Fruit fly (Drosophila melanogaster) whole organism, embryonic: Measurements from ENCODE around the gene mag.

ENCODE experiments used
- ATbp ChIP-seq: fragments of 200-800 bp; sonication (Bioruptor generic); optimal IDR thresholded peaks from 2 replicates; lab custom pipeline; 2017; ENCODE audit warnings: missing biosample characterization, mild to moderate bottlenecking, missing genetic modification characterization, missing genetic modification reagents
- Awh ChIP-seq: fragments of 200-800 bp; sonication (Bioruptor generic); IDR thresholded peaks from 2 replicates; pipeline ENCODE4, ENCODE4 v1.3.6; 2022; ENCODE audit warnings: missing biosample characterization, missing genetic modification characterization
- CG10959 ChIP-seq: fragments of 200-800 bp; sonication (Bioruptor generic); IDR thresholded peaks from 2 replicates; pipeline ENCODE4 v1.3.6; 2022; ENCODE audit warnings: missing biosample characterization, missing genetic modification characterization
- CG10979 ChIP-seq: fragments of 200-800 bp; sonication (Bioruptor generic); optimal IDR thresholded peaks from 2 replicates; lab custom pipeline; 2018; ENCODE audit warnings: missing biosample characterization, mild to moderate bottlenecking, missing genetic modification characterization, moderate library complexity
- CG11695 ChIP-seq: fragments of 200-800 bp; sonication (Bioruptor generic); IDR thresholded peaks from 3 replicates; pipeline ENCODE4 v1.3.6; 2022; ENCODE audit warnings: missing biosample characterization, missing genetic modification characterization
- CG13123 ChIP-seq: fragments of 200-800 bp; sonication (Bioruptor generic); optimal IDR thresholded peaks from 2 replicates; lab custom pipeline; 2016; ENCODE audit warnings: missing biosample characterization, missing genetic modification characterization
- CG13287 ChIP-seq: fragments of 200-800 bp; sonication (Bioruptor generic); IDR thresholded peaks from 2 replicates; pipeline ENCODE4 v1.3.6; 2022; ENCODE audit warnings: missing biosample characterization, missing genetic modification characterization; ENCODE audit not compliant: partially characterized antibody
- CG13424 ChIP-seq: fragments of 200-800 bp; sonication (Bioruptor generic); optimal IDR thresholded peaks from 2 replicates; lab custom pipeline; 2019; ENCODE audit warnings: missing biosample characterization, mild to moderate bottlenecking, missing genetic modification characterization, moderate library complexity
- CG15011 ChIP-seq: fragments of 200-800 bp; sonication (Bioruptor generic); optimal IDR thresholded peaks from 3 replicates; lab custom pipeline; 2018; ENCODE audit warnings: missing biosample characterization, mild to moderate bottlenecking, missing genetic modification characterization
- CG1603 ChIP-seq: fragments of 200-800 bp; sonication (Bioruptor generic); optimal IDR thresholded peaks from 2 replicates; lab custom pipeline; 2019; ENCODE audit warnings: missing biosample characterization, mild to moderate bottlenecking, missing genetic modification characterization, moderate library complexity
- CG16813 ChIP-seq: fragments of 200-800 bp; sonication (Bioruptor generic); IDR thresholded peaks from 3 replicates; pipeline ENCODE4 v1.3.6; 2022; ENCODE audit warnings: missing biosample characterization, missing genetic modification characterization; ENCODE audit not compliant: partially characterized antibody
- CG17829 ChIP-seq: fragments of 200-800 bp; optimal IDR thresholded peaks from 2 replicates; lab custom pipeline; 2019; ENCODE audit warnings: missing biosample characterization, mild to moderate bottlenecking, missing genetic modification characterization, moderate library complexity
- CG32767 ChIP-seq: fragments of 200-800 bp; sonication (Bioruptor generic); IDR thresholded peaks from 2 replicates; pipeline ENCODE4 v1.3.6; 2022; ENCODE audit warnings: missing biosample characterization, missing genetic modification characterization
- CG3407 ChIP-seq: fragments of 200-800 bp; sonication (Bioruptor generic); optimal IDR thresholded peaks from 2 replicates; lab custom pipeline; 2018; ENCODE audit warnings: missing biosample characterization, mild to moderate bottlenecking, missing genetic modification characterization
- CG3995 ChIP-seq: fragments of 200-800 bp; sonication (Bioruptor generic); optimal IDR thresholded peaks from 3 replicates; lab custom pipeline; 2016; ENCODE audit warnings: missing biosample characterization, missing genetic modification characterization
- CG4282 ChIP-seq: fragments of 200-800 bp; sonication (Bioruptor generic); optimal IDR thresholded peaks from 2 replicates; lab custom pipeline; 2016; ENCODE audit warnings: missing biosample characterization, missing genetic modification characterization
- CG5245 ChIP-seq: fragments of 200-800 bp; sonication (Bioruptor generic); optimal IDR thresholded peaks from 3 replicates; lab custom pipeline; 2016; ENCODE audit warnings: missing biosample characterization, missing genetic modification characterization
- CG6689 ChIP-seq: fragments of 200-800 bp; sonication (Bioruptor generic); IDR thresholded peaks from 2 replicates; pipeline ENCODE4 v1.3.6; 2022; ENCODE audit warnings: missing biosample characterization, missing genetic modification characterization
- CG7271 ChIP-seq: fragments of 200-800 bp; sonication (Bioruptor generic); optimal IDR thresholded peaks from 2 replicates; lab custom pipeline; 2018; ENCODE audit warnings: missing biosample characterization, mild to moderate bottlenecking, missing genetic modification characterization, moderate library complexity
- CG9609 ChIP-seq: fragments of 200-800 bp; sonication (Bioruptor generic); optimal IDR thresholded peaks from 3 replicates; lab custom pipeline; 2016; ENCODE audit warnings: missing biosample characterization, missing genetic modification characterization
- CrebB ChIP-seq: fragments of 200-800 bp; sonication (Bioruptor generic); optimal IDR thresholded peaks from 3 replicates; lab custom pipeline; 2018; ENCODE audit warnings: missing biosample characterization, mild to moderate bottlenecking, missing genetic modification characterization
- Dll ChIP-seq: fragments of 200-800 bp; sonication (Bioruptor generic); IDR thresholded peaks from 4 replicates; pipeline ENCODE4 v1.3.6; 2022; ENCODE audit warnings: missing biosample characterization, missing genetic modification characterization; ENCODE audit not compliant: partially characterized antibody
- HHEX ChIP-seq: fragments of 200-800 bp; sonication (Bioruptor generic); optimal IDR thresholded peaks from 3 replicates; lab custom pipeline; 2017; ENCODE audit warnings: missing biosample characterization, mild to moderate bottlenecking, missing genetic modification characterization, missing genetic modification reagents
- HmgD ChIP-seq: fragments of 200-800 bp; sonication (Bioruptor generic); optimal IDR thresholded peaks from 3 replicates; lab custom pipeline; 2016; ENCODE audit warnings: missing biosample characterization, missing genetic modification characterization
- Max ChIP-seq: fragments of 200-800 bp; sonication (Bioruptor generic); optimal IDR thresholded peaks from 2 replicates; lab custom pipeline; 2016; ENCODE audit warnings: missing biosample characterization, mild to moderate bottlenecking, missing genetic modification characterization
- NC2α ChIP-seq: fragments of 200-800 bp; sonication (Bioruptor generic); optimal IDR thresholded peaks from 2 replicates; lab custom pipeline; 2016; ENCODE audit warnings: missing biosample characterization, missing genetic modification characterization
- Nf-YA ChIP-seq: fragments of 200-800 bp; sonication (Bioruptor generic); IDR thresholded peaks from 2 replicates; pipeline ENCODE4 v1.3.6; 2022; ENCODE audit warnings: missing biosample characterization, missing genetic modification characterization
- Nf-YC ChIP-seq: fragments of 200-800 bp; optimal IDR thresholded peaks from 3 replicates; lab custom pipeline; 2019; ENCODE audit warnings: missing biosample characterization, mild to moderate bottlenecking, missing genetic modification characterization, moderate library complexity
- Rfx ChIP-seq: fragments of 200-800 bp; sonication (Bioruptor generic); IDR thresholded peaks from 2 replicates; pipeline ENCODE4 v1.3.6; 2022; ENCODE audit warnings: missing biosample characterization, missing genetic modification characterization
- Taf1 ChIP-seq: fragments of 200-800 bp; sonication (Bioruptor generic); IDR thresholded peaks from 2 replicates; pipeline ENCODE4 v1.3.6; 2022; ENCODE audit warnings: missing biosample characterization, missing genetic modification characterization
- ara ChIP-seq: fragments of 200-800 bp; sonication (Bioruptor generic); IDR thresholded peaks from 2 replicates; pipeline ENCODE4 v1.3.6; 2022; ENCODE audit warnings: missing biosample characterization, missing genetic modification characterization
- bigmax ChIP-seq: fragments of 200-800 bp; sonication (Bioruptor generic); optimal IDR thresholded peaks from 2 replicates; lab custom pipeline; 2018; ENCODE audit warnings: missing biosample characterization, mild to moderate bottlenecking, missing genetic modification characterization
- btn ChIP-seq: fragments of 200-800 bp; sonication (Bioruptor generic); optimal IDR thresholded peaks from 2 replicates; lab custom pipeline; 2016; ENCODE audit warnings: missing biosample characterization, missing genetic modification characterization
- chif ChIP-seq, 2 experiments: fragments of 200-800 bp; sonication (Bioruptor generic); optimal IDR thresholded peaks; 3 replicates each; lab custom pipeline; 2016; ENCODE audit warnings: missing biosample characterization in 2 of 2, missing genetic modification characterization in 2 of 2
- cwo ChIP-seq: fragments of 200-800 bp; sonication (Bioruptor generic); optimal IDR thresholded peaks from 3 replicates; lab custom pipeline; 2017; ENCODE audit warnings: missing biosample characterization, missing genetic modification characterization, mild to moderate bottlenecking, moderate library complexity, missing genetic modification reagents
- dmrt99B ChIP-seq: fragments of 200-800 bp; sonication (Bioruptor generic); optimal IDR thresholded peaks from 2 replicates; lab custom pipeline; 2018; ENCODE audit warnings: missing biosample characterization, mild to moderate bottlenecking, missing genetic modification characterization, moderate library complexity
- gcm2 ChIP-seq: fragments of 200-800 bp; sonication (Bioruptor generic); optimal IDR thresholded peaks from 2 replicates; lab custom pipeline; 2016; ENCODE audit warnings: missing biosample characterization, missing genetic modification characterization
- grn ChIP-seq: fragments of 200-800 bp; sonication (Bioruptor generic); optimal IDR thresholded peaks from 3 replicates; lab custom pipeline; 2017; ENCODE audit warnings: missing biosample characterization, missing genetic modification characterization
- gro ChIP-seq: fragments of 200-800 bp; sonication (Bioruptor generic); optimal IDR thresholded peaks from 2 replicates; lab custom pipeline; 2016; ENCODE audit warnings: missing biosample characterization, missing genetic modification characterization
- gt ChIP-seq: fragments of 200-800 bp; sonication (Bioruptor generic); IDR thresholded peaks from 2 replicates; pipeline ENCODE4 v1.3.6; 2022; ENCODE audit warnings: missing biosample characterization, missing genetic modification characterization
- hth ChIP-seq: fragments of >200 bp; optimal IDR thresholded peaks from 2 replicates; lab custom pipeline; 2017; ENCODE audit warnings: inconsistent platforms
- odd ChIP-seq: fragments of 200-800 bp; sonication (Bioruptor generic); optimal IDR thresholded peaks from 2 replicates; lab custom pipeline; 2017; ENCODE audit warnings: missing biosample characterization, mild to moderate bottlenecking, missing genetic modification characterization
- pnt ChIP-seq: fragments of 200-800 bp; sonication (Bioruptor generic); optimal IDR thresholded peaks from 3 replicates; lab custom pipeline; 2016; ENCODE audit warnings: missing biosample characterization, missing genetic modification characterization
- sc ChIP-seq, 3 experiments: fragments of >200 bp in 2 of 3; fragments of 200-800 bp in 1 of 3; sonication (Bioruptor generic) in 1 of 3; optimal IDR thresholded peaks; 2 replicates in 2 of 3; 3 replicates in 1 of 3; lab custom pipeline; 2017; ENCODE audit warnings: mild to moderate bottlenecking in 1 of 3, missing biosample characterization in 1 of 3, missing genetic modification characterization in 1 of 3, missing genetic modification reagents in 1 of 3
- sens-2 ChIP-seq: fragments of 200-800 bp; sonication (Bioruptor generic); IDR thresholded peaks from 2 replicates; pipeline ENCODE4 v1.3.6; 2022; ENCODE audit warnings: missing biosample characterization, missing genetic modification characterization
- ssp ChIP-seq: fragments of 200-800 bp; sonication (Bioruptor generic); IDR thresholded peaks from 2 replicates; pipeline ENCODE4 v1.3.6; 2022; ENCODE audit warnings: missing biosample characterization, missing genetic modification characterization
- sug ChIP-seq: fragments of 200-800 bp; optimal IDR thresholded peaks from 2 replicates; lab custom pipeline; 2019; ENCODE audit warnings: missing biosample characterization, mild to moderate bottlenecking, missing genetic modification characterization, moderate library complexity
- tgo ChIP-seq: fragments of 200-800 bp; sonication (Bioruptor generic); IDR thresholded peaks from 3 replicates; pipeline ENCODE4 v1.3.6; 2022; ENCODE audit warnings: missing biosample characterization, missing genetic modification characterization
- unc-4 ChIP-seq: fragments of 200-800 bp; sonication (Bioruptor generic); IDR thresholded peaks from 2 replicates; pipeline ENCODE4 v1.3.6; 2022; ENCODE audit warnings: missing biosample characterization, missing genetic modification characterization; ENCODE audit not compliant: partially characterized antibody
- vfl ChIP-seq: fragments of 200-800 bp; sonication (Bioruptor generic); optimal IDR thresholded peaks from 2 replicates; lab custom pipeline; 2016; ENCODE audit warnings: missing biosample characterization, missing genetic modification characterization
- zen ChIP-seq: fragments of 200-800 bp; sonication (Bioruptor generic); optimal IDR thresholded peaks from 3 replicates; lab custom pipeline; 2018; ENCODE audit warnings: missing biosample characterization, mild to moderate bottlenecking, missing genetic modification characterization, moderate library complexity

Gene mag

dm6 chr3L:20447337-20447736 is 13.1 kb upstream of the mag start (continued):
- TF ChIP-seq CG1603 (peak; percentile 61), dmrt99B (tag; lab: Kevin White, UChicago) (peak; percentile 50), CrebB (no peak), Taf1 (GFP tag; lab: Robert Waterston, UW) (no peak), CG11695 (no peak), CG17829 (tag; lab: Kevin White, UChicago) (no peak), CG3995 (no peak), CG15011 (no peak), CG10959 (GFP tag; lab: Robert Waterston, UW) (peak; percentile 43; the same call in 1 of the 2 replicates), cwo (GFP tag; lab: Kevin White, UChicago) (no peak), CG13287 (no peak), Nf-YC (tag; lab: Kevin White, UChicago) (no peak), gt (GFP tag; lab: Robert Waterston, UW) (no peak), pnt (GFP tag; lab: Kevin White, UChicago) (no peak), sug (tag; lab: Kevin White, UChicago) (no peak), tgo (GFP tag; lab: Robert Waterston, UW) (peak; percentile 30; the same call in 1 of the 3 replicates), bigmax (GFP tag; lab: Kevin White, UChicago) (no peak), ATbp (peak; percentile 4), CG5245 (GFP tag; lab: Kevin White, UChicago) (no peak), hth (lab: Kevin White, UChicago) (no peak), ara (0 out of 2 replicates have a peak, but pooled peaks have one; percentile 23), CG13424 (tag; lab: Kevin White, UChicago) (no peak), HmgD (GFP tag; lab: Kevin White, UChicago) (no peak), CG6689 (GFP tag; lab: Robert Waterston, UW) (peak; percentile 36; the same call in 1 of the 2 replicates), CG7271 (tag; lab: Kevin White, UChicago) (no peak), CG32767 (GFP tag; lab: Robert Waterston, UW) (no peak), zen (no peak), Rfx (no peak), grn (GFP tag; lab: Kevin White, UChicago) (no peak), CG10979 (tag; lab: Kevin White, UChicago) (peak; percentile 53), ssp (no peak), CG4282 (GFP tag; lab: Kevin White, UChicago) (no peak), sens-2 (no peak), CG3407 (GFP tag; lab: Kevin White, UChicago) (no peak), CG13123 (no peak), NC2α (no peak), Nf-YA (GFP tag; lab: Robert Waterston, UW) (no peak), vfl (GFP tag; lab: Kevin White, UChicago) (no peak), gcm2 (no peak), sc (optimal IDR thresholded peaks at IDR 0.05; lab: Kevin White, UChicago) (no peak), sc (GFP tag; optimal IDR thresholded peaks at IDR 0.05; lab: Kevin White, UChicago) (no peak), btn (GFP tag; lab: Kevin White, UChicago) (no peak), HHEX (GFP tag; lab: Kevin White, UChicago) (no peak), Dll (no peak), CG16813 (GFP tag; lab: Robert Waterston, UW) (0 out of 3 replicates have a peak, but pooled peaks have one; percentile 21), odd (no peak), gro (GFP tag; lab: Kevin White, UChicago) (no peak), Max (no peak), unc-4 (GFP tag; lab: Robert Waterston, UW) (no peak), chif (GFP tag; optimal IDR thresholded peaks at IDR 0.05; lab: Kevin White, UChicago) (peak in 1 of 2 experiments; percentile 64), CG9609 (no peak), Awh (GFP tag; lab: Robert Waterston, UW) (no peak)
